Worm (Caenorhabditis elegans) whole organism, early embryonic: ENCODE results near the gene moa-1.

ENCODE experiments used
- ama-1 ChIP-seq: fragments of 150-350 bp; optimal IDR thresholded peaks from 2 replicates; lab custom pipeline; 2014
- ceh-13 ChIP-seq: fragments of 200-800 bp; sonication (Bioruptor generic); optimal IDR thresholded peaks from 2 replicates; lab custom pipeline; 2018; ENCODE audit warnings: mild to moderate bottlenecking, missing genetic modification characterization, missing compliant biosample characterization
- hmg-4 ChIP-seq: fragments of 200-800 bp; sonication (Bioruptor generic); optimal IDR thresholded peaks from 2 replicates; lab custom pipeline; 2018; ENCODE audit warnings: mild to moderate bottlenecking, missing genetic modification characterization, missing compliant biosample characterization

ce11 chrIII:1938712-1939624 is 30.7 kb downstream of the moa-1 start:
- no peak for TF ChIP-seq ama-1 (lab: Kevin White, UChicago)
- TF ChIP-seq hmg-4 (GFP tag; lab: Kevin White, UChicago) = no peak
- no peak for TF ChIP-seq ceh-13 (GFP tag; lab: Kevin White, UChicago)
